Fruit fly (Drosophila melanogaster) whole organism, prepupa: Measurements from ENCODE around the gene dati.

Experiments
- CG11294 ChIP-seq: fragments of 200-800 bp; sonication (Bioruptor generic); IDR thresholded peaks from 2 replicates; pipeline ENCODE4 v1.3.6; 2022; ENCODE audit warnings: missing biosample characterization, missing genetic modification characterization
- CG11762 ChIP-seq: fragments of 200-800 bp; sonication (Bioruptor generic); optimal IDR thresholded peaks from 3 replicates; lab custom pipeline; 2016; ENCODE audit warnings: missing biosample characterization, missing genetic modification characterization; ENCODE audit not compliant: insufficient read depth
- CG16779 ChIP-seq: fragments of 200-800 bp; sonication (Bioruptor generic); optimal IDR thresholded peaks from 3 replicates; lab custom pipeline; 2017; ENCODE audit warnings: missing biosample characterization, mild to moderate bottlenecking, missing genetic modification characterization
- CG3032 ChIP-seq: fragments of 200-800 bp; optimal IDR thresholded peaks from 2 replicates; lab custom pipeline; 2019; ENCODE audit warnings: missing biosample characterization, mild to moderate bottlenecking, missing genetic modification characterization, moderate library complexity
- CG3919 ChIP-seq: fragments of 200-800 bp; sonication (Bioruptor generic); optimal IDR thresholded peaks from 3 replicates; lab custom pipeline; 2016; ENCODE audit warnings: missing biosample characterization, missing genetic modification characterization
- CG4318 ChIP-seq: fragments of 200-800 bp; sonication (Bioruptor generic); optimal IDR thresholded peaks from 3 replicates; lab custom pipeline; 2017; ENCODE audit warnings: missing biosample characterization, mild to moderate bottlenecking, missing genetic modification characterization
- CG6792 ChIP-seq: fragments of 200-800 bp; sonication (Bioruptor generic); optimal IDR thresholded peaks from 3 replicates; lab custom pipeline; 2016; ENCODE audit warnings: missing biosample characterization, missing genetic modification characterization
- CG7368 ChIP-seq: fragments of 200-800 bp; sonication (Bioruptor generic); optimal IDR thresholded peaks from 3 replicates; lab custom pipeline; 2016; ENCODE audit warnings: missing biosample characterization, missing genetic modification characterization
- CG8319 ChIP-seq: fragments of 200-800 bp; sonication (Bioruptor generic); optimal IDR thresholded peaks from 3 replicates; lab custom pipeline; 2016; ENCODE audit warnings: missing biosample characterization, missing genetic modification characterization
- CG8632 ChIP-seq: fragments of 200-800 bp; sonication (Bioruptor generic); optimal IDR thresholded peaks from 3 replicates; lab custom pipeline; 2016; ENCODE audit warnings: missing biosample characterization, missing genetic modification characterization
- CG9139 ChIP-seq: fragments of 200-800 bp; sonication (Bioruptor generic); optimal IDR thresholded peaks from 3 replicates; lab custom pipeline; 2017; ENCODE audit warnings: missing biosample characterization, mild to moderate bottlenecking, missing genetic modification characterization
- Ets96B ChIP-seq: fragments of 200-800 bp; optimal IDR thresholded peaks from 2 replicates; lab custom pipeline; 2019; ENCODE audit warnings: missing biosample characterization, mild to moderate bottlenecking, missing genetic modification characterization, moderate library complexity
- Gug ChIP-seq: fragments of 200-800 bp; sonication (Bioruptor generic); IDR thresholded peaks from 2 replicates; pipeline ENCODE4 v1.3.6; 2022; ENCODE audit warnings: missing biosample characterization, missing genetic modification characterization
- Hr4 ChIP-seq: fragments of 200-800 bp; sonication (Bioruptor generic); optimal IDR thresholded peaks from 3 replicates; lab custom pipeline; 2016; ENCODE audit warnings: missing biosample characterization, missing genetic modification characterization
- Lpt ChIP-seq: fragments of 200-800 bp; sonication (Bioruptor generic); optimal IDR thresholded peaks from 3 replicates; lab custom pipeline; 2016; ENCODE audit warnings: missing biosample characterization, missing genetic modification characterization
- Met ChIP-seq: fragments of 200-800 bp; sonication (Bioruptor generic); optimal IDR thresholded peaks from 3 replicates; lab custom pipeline; 2016; ENCODE audit warnings: missing biosample characterization, missing genetic modification characterization
- fkh ChIP-seq: fragments of 200-800 bp; sonication (Bioruptor generic); optimal IDR thresholded peaks from 3 replicates; lab custom pipeline; 2017; ENCODE audit warnings: missing biosample characterization, mild to moderate bottlenecking, missing genetic modification characterization, moderate library complexity
- lz ChIP-seq: fragments of 200-800 bp; sonication (Bioruptor generic); optimal IDR thresholded peaks from 3 replicates; lab custom pipeline; 2016; ENCODE audit warnings: missing biosample characterization, missing genetic modification characterization
- vri ChIP-seq: fragments of 200-800 bp; sonication (Bioruptor generic); optimal IDR thresholded peaks from 3 replicates; lab custom pipeline; 2016; ENCODE audit warnings: missing biosample characterization, mild to moderate bottlenecking, missing genetic modification characterization

Gene dati

dm6 chr4:332268-332667 lies 63.1 kb downstream of the dati start:
- no peak for TF ChIP-seq CG8319 (GFP tag; lab: Kevin White, UChicago)
- TF ChIP-seq Ets96B (tag; lab: Kevin White, UChicago) = no peak
- TF ChIP-seq Hr4 (GFP tag; lab: Kevin White, UChicago) = no peak
- TF ChIP-seq vri (GFP tag; lab: Kevin White, UChicago) = no peak

dm6 chr4:329119-329518 lies 66.3 kb downstream of the dati start:
- TF ChIP-seq lz (no peak), fkh (GFP tag; lab: Kevin White, UChicago) (no peak), Gug (GFP tag; lab: Robert Waterston, UW) (no peak), CG11294 (no peak), CG8319 (GFP tag; lab: Kevin White, UChicago) (no peak), CG16779 (no peak), CG4318 (GFP tag; lab: Kevin White, UChicago) (no peak), Met (GFP tag; lab: Kevin White, UChicago) (no peak), CG8632 (GFP tag; lab: Kevin White, UChicago) (no peak), CG11762 (GFP tag; lab: Kevin White, UChicago) (no peak), CG7368 (GFP tag; lab: Kevin White, UChicago) (no peak), CG3032 (tag; lab: Kevin White, UChicago) (no peak), CG6792 (no peak), CG3919 (GFP tag; lab: Kevin White, UChicago) (no peak), Lpt (GFP tag; lab: Kevin White, UChicago) (no peak), Ets96B (tag; lab: Kevin White, UChicago) (no peak), CG9139 (GFP tag; lab: Kevin White, UChicago) (no peak)
